Worm (Caenorhabditis elegans) whole organism, L2 larva: ENCODE measurements around the gene EGAP1.5.

Source experiments
- C34F6.9 ChIP-seq: fragments of 150-350 bp; optimal IDR thresholded peaks from 2 replicates; lab custom pipeline; 2014; ENCODE audit warnings: missing biosample characterization, missing genetic modification characterization
- F13H6.1 ChIP-seq: sonication (generic microtip); optimal IDR thresholded peaks from 2 replicates; lab custom pipeline; 2016; ENCODE audit warnings: missing genetic modification characterization, missing compliant biosample characterization
- R02D3.7 ChIP-seq: fragments of 150-350 bp; optimal IDR thresholded peaks from 2 replicates; lab custom pipeline; 2014; ENCODE audit warnings: missing biosample characterization, missing genetic modification characterization
- Y55F3AM.14 ChIP-seq: fragments of 200-800 bp; sonication (Bioruptor generic); optimal IDR thresholded peaks from 2 replicates; lab custom pipeline; 2018; ENCODE audit warnings: mild to moderate bottlenecking, missing genetic modification characterization, missing compliant biosample characterization
- alr-1 ChIP-seq: fragments of 150-350 bp; optimal IDR thresholded peaks from 2 replicates; lab custom pipeline; 2014; ENCODE audit warnings: missing biosample characterization, missing genetic modification characterization
- aly-2 ChIP-seq: fragments of 150-350 bp; optimal IDR thresholded peaks from 2 replicates; lab custom pipeline; 2014; ENCODE audit warnings: missing biosample characterization, missing genetic modification characterization
- ama-1 ChIP-seq: fragments of 150-350 bp; optimal IDR thresholded peaks from 2 replicates; lab custom pipeline; 2018; ENCODE audit warnings: inconsistent platforms
- ceh-16 ChIP-seq: fragments of 150-350 bp; optimal IDR thresholded peaks from 2 replicates; lab custom pipeline; 2014; ENCODE audit warnings: missing biosample characterization, missing genetic modification characterization
- ceh-82 ChIP-seq: fragments of 150-350 bp; optimal IDR thresholded peaks from 2 replicates; lab custom pipeline; 2014; ENCODE audit warnings: missing biosample characterization, missing genetic modification characterization
- crh-2 ChIP-seq: sonication (generic microtip); optimal IDR thresholded peaks from 2 replicates; lab custom pipeline; 2017; ENCODE audit warnings: missing biosample characterization, missing genetic modification characterization
- dmd-4 ChIP-seq: sonication (generic microtip); optimal IDR thresholded peaks from 2 replicates; lab custom pipeline; 2017; ENCODE audit warnings: missing biosample characterization, missing genetic modification characterization
- egl-27 ChIP-seq: sonication (generic microtip); optimal IDR thresholded peaks from 3 replicates; lab custom pipeline; 2017; ENCODE audit warnings: missing biosample characterization, missing genetic modification reagents, missing genetic modification characterization
- elt-1 ChIP-seq: fragments of 150-350 bp; optimal IDR thresholded peaks from 2 replicates; lab custom pipeline; 2014; ENCODE audit warnings: missing biosample characterization, missing genetic modification characterization
- elt-3 ChIP-seq: sonication (generic microtip); optimal IDR thresholded peaks from 2 replicates; lab custom pipeline; 2017; ENCODE audit warnings: missing biosample characterization, missing genetic modification characterization
- fos-1 ChIP-seq: fragments of 150-350 bp; optimal IDR thresholded peaks from 2 replicates; lab custom pipeline; 2014; ENCODE audit warnings: missing biosample characterization, missing genetic modification characterization
- gmeb-1 ChIP-seq: fragments of 150-350 bp; optimal IDR thresholded peaks from 2 replicates; lab custom pipeline; 2014; ENCODE audit warnings: missing biosample characterization, missing genetic modification characterization
- lin-11 ChIP-seq: fragments of 150-350 bp; sonication (generic microtip); optimal IDR thresholded peaks from 2 replicates; lab custom pipeline; 2014; ENCODE audit warnings: missing biosample characterization, missing genetic modification characterization, inconsistent platforms, mixed read lengths
- lin-13 ChIP-seq: fragments of 150-350 bp; optimal IDR thresholded peaks from 2 replicates; lab custom pipeline; 2014; ENCODE audit warnings: missing biosample characterization, missing genetic modification reagents, missing genetic modification characterization
- lin-39 ChIP-seq: fragments of 150-350 bp; optimal IDR thresholded peaks from 2 replicates; lab custom pipeline; 2014; ENCODE audit warnings: missing biosample characterization, missing genetic modification reagents, missing genetic modification characterization
- lsy-2 ChIP-seq, 2 experiments: fragments of 150-350 bp in 1 of 2; sonication (generic microtip) in 1 of 2; optimal IDR thresholded peaks; 2 replicates each; lab custom pipeline; 2014 to 2017; ENCODE audit warnings: missing biosample characterization in 2 of 2, missing genetic modification characterization in 2 of 2
- mab-5 ChIP-seq: fragments of 150-350 bp; optimal IDR thresholded peaks from 2 replicates; lab custom pipeline; 2014; ENCODE audit warnings: missing biosample characterization, missing genetic modification characterization
- mbf-1 ChIP-seq: sonication (generic microtip); optimal IDR thresholded peaks from 2 replicates; lab custom pipeline; 2017; ENCODE audit warnings: missing biosample characterization, missing genetic modification characterization
- mdl-1 ChIP-seq, 2 experiments: fragments of 150-350 bp in 1 of 2; sonication (generic microtip) in 1 of 2; optimal IDR thresholded peaks; 2 replicates each; lab custom pipeline; 2017; ENCODE audit warnings: missing biosample characterization in 2 of 2, missing genetic modification characterization in 2 of 2
- nhr-10 ChIP-seq: sonication (generic microtip); optimal IDR thresholded peaks from 2 replicates; lab custom pipeline; 2017; ENCODE audit warnings: missing biosample characterization, missing genetic modification characterization
- nhr-11 ChIP-seq: fragments of 150-350 bp; optimal IDR thresholded peaks from 2 replicates; lab custom pipeline; 2014; ENCODE audit warnings: missing biosample characterization, missing genetic modification characterization
- nhr-12 ChIP-seq: fragments of 150-350 bp; optimal IDR thresholded peaks from 2 replicates; lab custom pipeline; 2014; ENCODE audit warnings: missing biosample characterization, missing genetic modification characterization
- nhr-129 ChIP-seq: fragments of 150-350 bp; optimal IDR thresholded peaks from 2 replicates; lab custom pipeline; 2014; ENCODE audit warnings: missing biosample characterization, missing genetic modification characterization
- nhr-21 ChIP-seq: fragments of 150-350 bp; optimal IDR thresholded peaks from 2 replicates; lab custom pipeline; 2014; ENCODE audit warnings: missing biosample characterization, missing genetic modification characterization
- nhr-23 ChIP-seq: fragments of 150-350 bp; optimal IDR thresholded peaks from 2 replicates; lab custom pipeline; 2014; ENCODE audit warnings: missing biosample characterization, missing genetic modification reagents, missing genetic modification characterization
- nhr-237 ChIP-seq: fragments of 150-350 bp; optimal IDR thresholded peaks from 2 replicates; lab custom pipeline; 2014; ENCODE audit warnings: missing biosample characterization, missing genetic modification characterization
- nhr-6 ChIP-seq: fragments of 150-350 bp; optimal IDR thresholded peaks from 2 replicates; lab custom pipeline; 2014; ENCODE audit warnings: missing biosample characterization, missing genetic modification characterization
- nhr-77 ChIP-seq: fragments of 150-350 bp; optimal IDR thresholded peaks from 2 replicates; lab custom pipeline; 2014; ENCODE audit warnings: missing biosample characterization, missing genetic modification characterization
- peb-1 ChIP-seq: fragments of 150-350 bp; optimal IDR thresholded peaks from 2 replicates; lab custom pipeline; 2014; ENCODE audit warnings: missing biosample characterization, missing genetic modification characterization
- sem-4 ChIP-seq: fragments of 150-350 bp; optimal IDR thresholded peaks from 2 replicates; lab custom pipeline; 2014; ENCODE audit warnings: missing biosample characterization, missing genetic modification reagents, missing genetic modification characterization
- skn-1 ChIP-seq: sonication (generic microtip); optimal IDR thresholded peaks from 2 replicates; lab custom pipeline; 2017; ENCODE audit warnings: missing biosample characterization, missing genetic modification characterization
- sma-3 ChIP-seq: sonication (generic microtip); optimal IDR thresholded peaks from 2 replicates; lab custom pipeline; 2016; ENCODE audit warnings: missing genetic modification reagents, missing genetic modification characterization, missing compliant biosample characterization
- sma-9 ChIP-seq, 2 experiments: fragments of 150-350 bp in 1 of 2; sonication (generic microtip) in 1 of 2; optimal IDR thresholded peaks; 2 replicates each; lab custom pipeline; 2014 to 2016; ENCODE audit warnings: missing genetic modification characterization in 2 of 2, mild to moderate bottlenecking in 1 of 2, missing biosample characterization in 1 of 2, missing compliant biosample characterization in 1 of 2, missing genetic modification reagents in 1 of 2, moderate library complexity in 1 of 2
- snpc-4 ChIP-seq: fragments of 150-350 bp; optimal IDR thresholded peaks from 2 replicates; lab custom pipeline; 2014; ENCODE audit warnings: missing biosample characterization, missing genetic modification characterization
- unc-39 ChIP-seq: fragments of 150-350 bp; optimal IDR thresholded peaks from 2 replicates; lab custom pipeline; 2014; ENCODE audit warnings: missing biosample characterization, missing genetic modification characterization
- unc-55 ChIP-seq: fragments of 150-350 bp; sonication (generic microtip); optimal IDR thresholded peaks from 3 replicates; lab custom pipeline; 2014; ENCODE audit warnings: missing biosample characterization, missing genetic modification reagents, missing genetic modification characterization
- unc-62 ChIP-seq: fragments of 150-350 bp; optimal IDR thresholded peaks from 2 replicates; lab custom pipeline; 2014; ENCODE audit warnings: missing biosample characterization, missing genetic modification reagents, missing genetic modification characterization
- zag-1 ChIP-seq: fragments of 150-350 bp; optimal IDR thresholded peaks from 2 replicates; lab custom pipeline; 2014; ENCODE audit warnings: missing biosample characterization, missing genetic modification characterization
- ztf-1 ChIP-seq: fragments of 200-800 bp; sonication (Bioruptor generic); conservative IDR thresholded peaks from 2 replicates; pipeline ENCODE4 v1.3.6; 2022; ENCODE audit warnings: missing genetic modification characterization, missing compliant biosample characterization
- ztf-11 ChIP-seq: sonication (generic microtip); optimal IDR thresholded peaks from 2 replicates; lab custom pipeline; 2017; ENCODE audit warnings: missing biosample characterization, missing genetic modification characterization
- ztf-4 ChIP-seq: fragments of 150-350 bp; optimal IDR thresholded peaks from 2 replicates; lab custom pipeline; 2014; ENCODE audit warnings: missing biosample characterization, missing genetic modification characterization

The EGAP1.5 gene

DNA sequence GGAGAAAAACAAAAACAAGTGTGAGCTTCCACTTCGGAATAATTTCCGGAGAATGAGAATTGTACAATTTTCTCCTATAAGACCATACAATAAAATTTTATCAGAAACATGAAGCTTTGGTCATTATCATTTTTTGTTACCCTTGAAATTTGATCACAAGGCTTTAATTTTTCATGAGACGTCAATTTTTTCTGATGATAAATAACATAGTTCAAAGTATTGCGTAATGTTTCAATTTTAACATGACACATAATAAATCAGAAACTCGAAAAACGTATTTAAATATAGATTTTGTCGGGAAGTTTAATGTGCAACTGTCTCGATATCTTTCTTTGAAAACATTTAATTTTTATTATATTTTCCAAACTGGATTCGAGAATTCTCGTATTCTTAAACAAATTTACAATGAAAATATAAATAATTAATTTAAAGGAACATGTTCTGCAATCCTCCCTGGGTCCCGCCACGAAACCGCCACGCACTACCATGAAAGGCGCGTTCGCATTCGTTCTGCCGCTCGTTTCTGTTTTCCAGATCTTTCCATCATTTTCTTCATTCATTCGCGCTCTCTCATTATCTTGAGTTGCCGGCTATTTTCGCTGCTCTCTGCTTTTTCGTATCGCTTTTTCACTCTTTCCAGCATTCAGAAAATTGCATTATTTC is 7.4 kb downstream of the EGAP1.5 start:
- TF ChIP-seq nhr-10 (tag; lab: Kevin White, UChicago) (no peak), fos-1 (tag; lab: Kevin White, UChicago) (peak; percentile 55), gmeb-1 (tag; lab: Kevin White, UChicago) (peak; percentile 13), lin-13 (GFP tag; lab: Kevin White, UChicago) (no peak), lin-11 (tag; lab: Kevin White, UChicago) (no peak)

DNA sequence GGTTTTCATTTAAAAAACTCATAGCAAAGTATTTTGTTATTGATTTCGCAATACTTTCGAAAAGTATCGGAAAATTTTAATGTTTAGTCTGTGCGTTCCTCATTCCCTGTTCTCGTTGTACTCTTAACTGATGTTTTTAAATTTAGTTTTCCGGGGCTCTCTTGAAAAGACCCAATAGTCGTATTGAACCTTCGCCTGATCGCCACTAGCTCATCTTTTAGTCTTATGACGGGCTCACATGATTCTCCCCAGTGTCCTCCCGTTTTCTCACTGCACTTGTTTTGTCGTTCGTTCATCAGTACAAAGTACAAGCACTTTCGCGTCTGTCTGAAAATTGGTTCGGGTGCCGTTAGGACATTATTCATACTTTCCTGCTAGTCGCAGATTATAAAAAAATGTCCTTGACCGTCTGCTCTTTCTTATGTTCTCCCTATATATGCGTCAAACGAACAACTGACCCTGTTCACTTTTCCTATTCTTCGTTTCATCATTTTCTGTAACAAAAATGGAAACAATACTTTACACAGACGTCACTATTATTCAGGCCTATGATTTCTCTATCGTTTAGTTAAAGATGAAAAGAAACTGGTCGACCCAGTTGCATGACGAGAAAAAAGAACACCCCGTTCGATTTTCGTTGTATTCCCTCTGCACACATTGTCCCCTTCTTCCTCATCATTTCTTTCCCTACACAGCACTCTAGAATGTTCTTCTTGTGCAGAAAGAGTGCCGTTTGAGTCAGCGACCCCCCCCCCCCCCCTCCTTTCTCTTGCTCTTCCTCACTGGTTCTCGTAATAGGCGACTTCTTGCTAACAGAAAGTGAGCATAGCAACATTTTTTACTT is 8.2 kb downstream of the EGAP1.5 start, which contains the start of gene ubq-1:
TSS of gene ubq-1 (plus strand) at position 802 of the 844 bp plus-strand sequence.
- TF ChIP-seq unc-55 (GFP tag; lab: Kevin White, UChicago) (peak; percentile 29), C34F6.9 (tag; lab: Kevin White, UChicago) (peak; percentile 50), ceh-16 (no peak), nhr-129 (tag; lab: Kevin White, UChicago) (peak; percentile 74), zag-1 (tag; lab: Kevin White, UChicago) (no peak), peb-1 (tag; lab: Kevin White, UChicago) (no peak), ama-1 (lab: Kevin White, UChicago) (peak; percentile 73), lsy-2 (tag; optimal IDR thresholded peaks at IDR 0.05; lab: Kevin White, UChicago) (peak in 1 of 2 experiments; percentile 40)

DNA sequence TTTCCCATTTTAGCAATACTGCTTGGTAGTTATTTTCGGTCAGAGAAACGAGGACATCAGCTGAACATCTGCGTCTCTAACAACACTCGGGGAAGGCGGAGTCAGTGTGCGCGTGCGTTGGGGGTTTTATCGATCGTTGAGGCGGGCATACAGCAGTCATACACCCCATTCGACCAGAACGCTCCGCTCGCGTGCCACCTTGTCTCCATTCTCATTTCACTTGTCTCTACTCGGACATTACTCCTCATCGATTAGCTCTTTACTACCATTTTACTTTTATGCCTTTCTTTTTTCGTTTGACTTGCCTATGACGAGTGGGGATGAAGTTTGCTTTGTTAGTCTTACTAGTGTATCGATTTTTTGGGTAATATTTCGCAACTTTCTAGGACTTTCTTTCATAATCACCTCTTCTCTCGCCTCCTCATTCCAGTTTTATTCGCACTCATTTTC is 9.0 kb downstream of the EGAP1.5 start:
- no peak for TF ChIP-seq nhr-6 (tag; lab: Kevin White, UChicago)
- TF ChIP-seq Y55F3AM.14, result no peak
- peak; percentile 96 for TF ChIP-seq nhr-129 (tag; lab: Kevin White, UChicago)
- no peak for TF ChIP-seq aly-2 (tag; lab: Kevin White, UChicago)
- TF ChIP-seq ceh-16, result no peak
- TF ChIP-seq zag-1 (tag; lab: Kevin White, UChicago), result no peak
- peak; percentile 56 for TF ChIP-seq sma-3 (GFP tag; lab: Kevin White, UChicago)
- TF ChIP-seq lin-39 (tag; lab: Kevin White, UChicago), result no peak
- peak; percentile 82 for TF ChIP-seq C34F6.9 (tag; lab: Kevin White, UChicago)
- TF ChIP-seq lsy-2 (tag; optimal IDR thresholded peaks at IDR 0.05; lab: Kevin White, UChicago), result peak; percentile 25 to 70
- TF ChIP-seq snpc-4 (tag; lab: Kevin White, UChicago), result peak; percentile 48
- TF ChIP-seq gmeb-1 (tag; lab: Kevin White, UChicago), result peak; percentile 35
- TF ChIP-seq unc-39, result no peak
- no peak for TF ChIP-seq nhr-237
- no peak for TF ChIP-seq unc-62 (GFP tag; lab: Kevin White, UChicago)
- no peak for TF ChIP-seq elt-1 (tag; lab: Kevin White, UChicago)
- TF ChIP-seq ztf-4 (tag; lab: Kevin White, UChicago), result peak; percentile 75
- peak; percentile 78 for TF ChIP-seq lin-11 (tag; lab: Kevin White, UChicago)
- 0 out of 2 replicates have a peak, but pooled peaks have one; percentile 65 for TF ChIP-seq ztf-1
- TF ChIP-seq ceh-82, result no peak
- TF ChIP-seq R02D3.7 (tag; lab: Kevin White, UChicago), result no peak
- no peak for TF ChIP-seq dmd-4
- TF ChIP-seq nhr-10 (tag; lab: Kevin White, UChicago), result no peak
- no peak for TF ChIP-seq nhr-11 (tag; lab: Kevin White, UChicago)
- TF ChIP-seq egl-27 (tag; lab: Kevin White, UChicago), result peak; percentile 52
- no peak for TF ChIP-seq alr-1 (tag; lab: Kevin White, UChicago)
- peak; percentile 56 for TF ChIP-seq skn-1
- peak; percentile 14 for TF ChIP-seq mab-5
- TF ChIP-seq ztf-11 (tag; lab: Kevin White, UChicago), result no peak
- peak; percentile 80 for TF ChIP-seq sem-4
- TF ChIP-seq sma-9 (GFP tag; optimal IDR thresholded peaks at IDR 0.05; lab: Kevin White, UChicago), result peak; percentile 67
- TF ChIP-seq sma-9 (tag; optimal IDR thresholded peaks at IDR 0.05; lab: Kevin White, UChicago), result no peak
- no peak for TF ChIP-seq mbf-1 (tag; lab: Kevin White, UChicago)
- no peak for TF ChIP-seq nhr-23 (tag; lab: Kevin White, UChicago)
- TF ChIP-seq mdl-1 (tag; optimal IDR thresholded peaks at IDR 0.05; lab: Kevin White, UChicago), result peak; percentile 86 to 95
- TF ChIP-seq unc-55 (GFP tag; lab: Kevin White, UChicago), result peak; percentile 75
- TF ChIP-seq F13H6.1 (tag; lab: Kevin White, UChicago), result peak; percentile 40
- peak; percentile 66 for TF ChIP-seq nhr-21
- TF ChIP-seq nhr-12 (tag; lab: Kevin White, UChicago), result no peak
- TF ChIP-seq lin-13 (GFP tag; lab: Kevin White, UChicago), result peak; percentile 60
- no peak for TF ChIP-seq nhr-77
- TF ChIP-seq elt-3 (tag; lab: Kevin White, UChicago), result no peak
- TF ChIP-seq crh-2 (tag; lab: Kevin White, UChicago), result peak; percentile 63
